Worm (Caenorhabditis elegans): Measurements from ENCODE around the gene F55A11.6.

- no peak for TF ChIP-seq nhr-77 (tag; optimal IDR thresholded peaks at IDR 0.05)
- no peak for TF ChIP-seq ceh-82 (tag; optimal IDR thresholded peaks at IDR 0.05)
- no peak for TF ChIP-seq cey-2 (tag; optimal IDR thresholded peaks at IDR 0.05; ENCODE audit: borderline replicate concordance, insufficient read depth)
- TF ChIP-seq Y75B8A.6 (GFP tag; IDR thresholded peaks at IDR 0.05) = no peak
- no peak for TF ChIP-seq fkh-10 (GFP tag; optimal IDR thresholded peaks at IDR 0.05)
- TF ChIP-seq ceh-28 (tag; optimal IDR thresholded peaks at IDR 0.05) = no peak
- TF ChIP-seq nhr-111 (GFP tag; optimal IDR thresholded peaks at IDR 0.05) = no peak
Measured at ce11 chrV:11737333-11737732, 39.3 kb upstream of the F55A11.6 start.

Data from whole organism, L4 larva.